Worm (Caenorhabditis elegans): ENCODE data around the gene Y50D4B.1.

DNA sequence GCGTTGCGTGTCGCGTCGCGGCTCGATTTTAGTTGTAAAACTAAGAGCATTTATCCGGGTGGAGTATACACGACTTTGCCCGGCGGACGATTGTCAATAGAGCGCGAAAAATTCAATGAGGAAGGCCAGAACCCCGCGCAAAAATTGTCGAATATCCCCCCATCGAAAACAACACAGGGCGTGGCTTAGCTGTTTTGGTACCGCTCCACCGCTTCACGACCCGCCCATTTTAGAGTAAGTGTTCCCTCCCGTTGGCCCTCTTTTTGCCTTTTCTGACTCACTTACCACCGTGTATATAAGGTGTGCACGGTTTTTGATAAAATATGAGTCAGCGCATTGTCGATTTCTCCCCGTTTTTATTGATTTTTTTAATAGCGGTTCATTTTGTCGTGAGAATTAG, 40.6 kb downstream of the Y50D4B.1 start:
- TF ChIP-seq flt-1 (GFP tag; IDR thresholded peaks at IDR 0.05): no peak
- no peak for TF ChIP-seq T22C8.4 (GFP tag; IDR thresholded peaks at IDR 0.05)
- no peak for TF ChIP-seq ref-1 (GFP tag; conservative IDR thresholded peaks at IDR 0.05)
- no peak for TF ChIP-seq cog-1 (tag; optimal IDR thresholded peaks at IDR 0.05)
- TF ChIP-seq klf-2 (GFP tag; conservative IDR thresholded peaks at IDR 0.05): no peak
- no peak for TF ChIP-seq ztf-23 (GFP tag; IDR thresholded peaks at IDR 0.05)
- TF ChIP-seq med-1 (GFP tag; optimal IDR thresholded peaks at IDR 0.05; ENCODE audit: insufficient read depth): no peak
